Worm (Caenorhabditis elegans) whole organism, L1 larva: ENCODE results near the gene leo-1.
A peak's percentile ranks its signal among the peaks of the same experiment; 100 is the strongest.

Experiments used
- Y116A8C.19 ChIP-seq: sonication (generic microtip); optimal IDR thresholded peaks from 2 replicates; lab custom pipeline; 2016; ENCODE audit warnings: missing compliant biosample characterization, missing genetic modification characterization, borderline replicate concordance
- alr-1 ChIP-seq: fragments of 200-800 bp; sonication (Bioruptor generic); optimal IDR thresholded peaks from 2 replicates; lab custom pipeline; 2018; ENCODE audit warnings: borderline replicate concordance, mild to moderate bottlenecking, missing genetic modification characterization, missing compliant biosample characterization
- ama-1 ChIP-seq: fragments of 150-350 bp; optimal IDR thresholded peaks from 2 replicates; lab custom pipeline; 2014
- ceh-90 ChIP-seq: sonication (generic microtip); optimal IDR thresholded peaks from 2 replicates; lab custom pipeline; 2016; ENCODE audit warnings: missing genetic modification characterization, missing compliant biosample characterization
- dpl-1 ChIP-seq, 3 experiments: fragments of 150-350 bp in 2 of 3; sonication (generic microtip) in 1 of 3; optimal IDR thresholded peaks; 2 replicates each; lab custom pipeline; 2014 to 2017; ENCODE audit warnings: missing biosample characterization in 3 of 3, missing genetic modification characterization in 3 of 3, missing genetic modification reagents in 3 of 3
- dsc-1 ChIP-seq: sonication (generic microtip); optimal IDR thresholded peaks from 2 replicates; lab custom pipeline; 2016; ENCODE audit warnings: mild to moderate bottlenecking, missing genetic modification characterization, missing compliant biosample characterization
- efl-1 ChIP-seq, 4 experiments: fragments of 150-350 bp; optimal IDR thresholded peaks in 3 of 4; peaks in 1 of 4; 1 replicate in 1 of 4; 2 replicates in 3 of 4; lab custom pipeline; 2014; ENCODE audit warnings: missing biosample characterization in 2 of 4, missing genetic modification characterization in 2 of 4, missing genetic modification reagents in 2 of 4
- egl-13 ChIP-seq: sonication (generic microtip); optimal IDR thresholded peaks from 2 replicates; lab custom pipeline; 2016; ENCODE audit warnings: missing genotype, missing genetic modification reagents, missing genetic modification characterization, missing compliant biosample characterization
- elt-2 ChIP-seq: sonication (generic microtip); optimal IDR thresholded peaks from 2 replicates; lab custom pipeline; 2016; ENCODE audit warnings: missing genetic modification characterization, mild to moderate bottlenecking, inconsistent platforms, missing compliant biosample characterization, missing genetic modification reagents
- fkh-10 ChIP-seq: sonication (generic microtip); optimal IDR thresholded peaks from 2 replicates; lab custom pipeline; 2017; ENCODE audit warnings: missing biosample characterization, missing genetic modification reagents, missing genetic modification characterization
- fos-1 ChIP-seq: fragments of 150-350 bp; optimal IDR thresholded peaks from 2 replicates; lab custom pipeline; 2014; ENCODE audit warnings: missing biosample characterization, missing genetic modification characterization
- grh-1 ChIP-seq: fragments of 200-800 bp; sonication (Bioruptor generic); IDR thresholded peaks from 2 replicates; pipeline ENCODE4 v1.3.6; 2022; ENCODE audit warnings: missing genetic modification reagents, missing genetic modification characterization, missing compliant biosample characterization
- hlh-17 ChIP-seq: fragments of 200-800 bp; sonication (Bioruptor generic); optimal IDR thresholded peaks from 2 replicates; lab custom pipeline; 2018; ENCODE audit warnings: missing genetic modification characterization, mild to moderate bottlenecking, missing compliant biosample characterization, moderate library complexity, borderline replicate concordance
- irx-1 ChIP-seq: sonication (generic microtip); optimal IDR thresholded peaks from 2 replicates; lab custom pipeline; 2016; ENCODE audit warnings: missing genetic modification characterization, missing compliant biosample characterization
- isw-1 ChIP-seq: fragments of 200-800 bp; sonication (Bioruptor generic); IDR thresholded peaks from 2 replicates; pipeline ENCODE4 v1.3.6; 2022; ENCODE audit warnings: missing genetic modification characterization, missing compliant biosample characterization
- lir-3 ChIP-seq: sonication (generic microtip); optimal IDR thresholded peaks from 2 replicates; lab custom pipeline; 2016; ENCODE audit warnings: mild to moderate bottlenecking, missing genetic modification characterization, moderate library complexity, missing compliant biosample characterization; ENCODE audit not compliant: poor library complexity
- nhr-12 ChIP-seq: sonication (generic microtip); optimal IDR thresholded peaks from 2 replicates; lab custom pipeline; 2017; ENCODE audit warnings: missing biosample characterization, missing genetic modification characterization
- nhr-19 ChIP-seq: fragments of 200-800 bp; sonication (Bioruptor generic); conservative IDR thresholded peaks from 2 replicates; pipeline ENCODE4 v1.3.6; 2022; ENCODE audit warnings: missing genetic modification characterization, missing compliant biosample characterization
- nhr-20 ChIP-seq: sonication (generic microtip); optimal IDR thresholded peaks from 2 replicates; lab custom pipeline; 2016; ENCODE audit warnings: mild to moderate bottlenecking, missing genetic modification characterization, missing compliant biosample characterization
- nhr-47 ChIP-seq: sonication (generic microtip); optimal IDR thresholded peaks from 2 replicates; lab custom pipeline; 2016; ENCODE audit warnings: mild to moderate bottlenecking, missing genetic modification characterization, moderate library complexity, missing compliant biosample characterization
- nhr-71 ChIP-seq: sonication (generic microtip); optimal IDR thresholded peaks from 2 replicates; lab custom pipeline; 2016; ENCODE audit warnings: mild to moderate bottlenecking, missing genetic modification characterization, moderate library complexity, missing compliant biosample characterization
- nhr-76 ChIP-seq: sonication (generic microtip); optimal IDR thresholded peaks from 2 replicates; lab custom pipeline; 2017; ENCODE audit warnings: missing biosample characterization, missing genetic modification characterization
- nhr-77 ChIP-seq: fragments of 150-350 bp; optimal IDR thresholded peaks from 2 replicates; lab custom pipeline; 2014; ENCODE audit warnings: missing biosample characterization, missing genetic modification characterization
- nhr-85 ChIP-seq: sonication (generic microtip); peaks from one replicate; lab custom pipeline; 2016; ENCODE audit warnings: missing genetic modification characterization, inconsistent platforms, missing compliant biosample characterization
- nhr-90 ChIP-seq: sonication (generic microtip); optimal IDR thresholded peaks from 2 replicates; lab custom pipeline; 2016; ENCODE audit warnings: mild to moderate bottlenecking, missing genetic modification characterization, missing compliant biosample characterization; ENCODE audit not compliant: poor library complexity
- pax-3 ChIP-seq: fragments of 200-800 bp; sonication (Bioruptor generic); optimal IDR thresholded peaks from 2 replicates; lab custom pipeline; 2018; ENCODE audit warnings: mild to moderate bottlenecking, missing genetic modification characterization, moderate library complexity, missing compliant biosample characterization
- sptf-1 ChIP-seq: fragments of 150-350 bp; optimal IDR thresholded peaks from 2 replicates; lab custom pipeline; 2014; ENCODE audit warnings: missing biosample characterization, missing genetic modification characterization
- tbx-2 ChIP-seq: sonication (generic microtip); optimal IDR thresholded peaks from 2 replicates; lab custom pipeline; 2016; ENCODE audit warnings: missing genetic modification characterization, missing compliant biosample characterization
- tlp-1 ChIP-seq: fragments of 150-350 bp; optimal IDR thresholded peaks from 2 replicates; lab custom pipeline; 2014; ENCODE audit warnings: missing biosample characterization, missing genetic modification characterization
- unc-130 ChIP-seq: fragments of 150-350 bp; optimal IDR thresholded peaks from 2 replicates; lab custom pipeline; 2017; ENCODE audit warnings: missing biosample characterization, missing genetic modification characterization, inconsistent platforms
- unc-62 ChIP-seq: fragments of 150-350 bp; optimal IDR thresholded peaks from 2 replicates; lab custom pipeline; 2014; ENCODE audit warnings: missing biosample characterization, missing genetic modification reagents, missing genetic modification characterization
- unc-86 ChIP-seq: sonication (generic microtip); optimal IDR thresholded peaks from 2 replicates; lab custom pipeline; 2016; ENCODE audit warnings: missing genetic modification characterization, missing compliant biosample characterization
- unc-98 ChIP-seq: fragments of 200-800 bp; sonication (Bioruptor generic); IDR thresholded peaks from 2 replicates; pipeline ENCODE4 v1.3.6; 2022; ENCODE audit warnings: missing genetic modification characterization, missing compliant biosample characterization
- xbp-1 ChIP-seq: sonication (generic microtip); optimal IDR thresholded peaks from 2 replicates; lab custom pipeline; 2016; ENCODE audit warnings: missing genetic modification characterization, missing compliant biosample characterization
- zip-4 ChIP-seq: fragments of 200-800 bp; sonication (Bioruptor generic); optimal IDR thresholded peaks from 2 replicates; lab custom pipeline; 2018; ENCODE audit warnings: mild to moderate bottlenecking, missing genetic modification characterization, moderate library complexity, missing compliant biosample characterization

The leo-1 gene

ce11 chrIV:11310624-11311023 lies 18.5 kb downstream of the leo-1 start, which contains the start of gene znf-207 (continued):
- peak; percentile 33 for TF ChIP-seq nhr-71 (tag; lab: Kevin White, UChicago)
- TF ChIP-seq unc-86 (tag; lab: Kevin White, UChicago) = no peak
- no peak for TF ChIP-seq fos-1 (tag; lab: Kevin White, UChicago)
- TF ChIP-seq nhr-85 (tag; lab: Kevin White, UChicago) = peak; percentile 22
- TF ChIP-seq nhr-19 (GFP tag; lab: Robert Waterston, UW) = no peak
- no peak for TF ChIP-seq pax-3 (tag; lab: Kevin White, UChicago)
- TF ChIP-seq fkh-10 = peak; percentile 15
- TF ChIP-seq tlp-1 (tag; lab: Kevin White, UChicago) = no peak
- no peak for TF ChIP-seq isw-1 (GFP tag; lab: Robert Waterston, UW)
- TF ChIP-seq egl-13 (tag; lab: Kevin White, UChicago) = no peak
- TF ChIP-seq nhr-20 = peak; percentile 32
- peak; percentile 5 for TF ChIP-seq irx-1 (tag; lab: Kevin White, UChicago)
- peak; percentile 42 for TF ChIP-seq nhr-47
- TF ChIP-seq tbx-2 (tag; lab: Kevin White, UChicago) = peak; percentile 17
- TF ChIP-seq ceh-90 (tag; lab: Kevin White, UChicago) = no peak
- TF ChIP-seq hlh-17 (GFP tag; lab: Kevin White, UChicago) = no peak
- no peak for TF ChIP-seq alr-1 (tag; lab: Kevin White, UChicago)
- no peak for TF ChIP-seq unc-130 (tag; lab: Kevin White, UChicago)
- no peak for TF ChIP-seq unc-62 (GFP tag; lab: Kevin White, UChicago)
- peak; percentile 1 for TF ChIP-seq lir-3 (tag; lab: Kevin White, UChicago)
- TF ChIP-seq nhr-76 (tag; lab: Kevin White, UChicago) = no peak
- TF ChIP-seq nhr-90 (tag; lab: Kevin White, UChicago) = no peak
- peak in 2 of 3 experiments; percentile 16 to 41 for TF ChIP-seq dpl-1 (GFP tag; optimal IDR thresholded peaks at IDR 0.05; lab: Kevin White, UChicago)
- no peak for TF ChIP-seq nhr-12 (tag; lab: Kevin White, UChicago)

- TF ChIP-seq sptf-1 (tag; lab: Kevin White, UChicago) (no peak), isw-1 (GFP tag; lab: Robert Waterston, UW) (no peak), xbp-1 (tag; lab: Kevin White, UChicago) (no peak), nhr-71 (tag; lab: Kevin White, UChicago) (no peak), grh-1 (GFP tag; lab: Robert Waterston, UW) (no peak)
Observed at ce11 chrIV:11307770-11308169, 21.4 kb downstream of the leo-1 start.

- TF ChIP-seq efl-1 (optimal IDR thresholded peaks at IDR 0.05; lab: Kevin White, UChicago) = no peak
- peak in 1 of 2 experiments; percentile 19 for TF ChIP-seq efl-1 (GFP tag; optimal IDR thresholded peaks at IDR 0.05 in 1 of 2; lab: Kevin White, UChicago)
- no peak for TF ChIP-seq Y116A8C.19
- peak; percentile 42 for TF ChIP-seq elt-2 (tag; lab: Kevin White, UChicago)
Observed at ce11 chrIV:11306548-11306947, 22.6 kb downstream of the leo-1 start, which contains the start of gene B0035.13. B0035.13 (minus strand) TSS chrIV:11306720.

ce11 chrIV:11304970-11305369 lies 24.2 kb downstream of the leo-1 start:
- TF ChIP-seq unc-130 (tag; lab: Kevin White, UChicago) = no peak
- no peak for TF ChIP-seq efl-1 (optimal IDR thresholded peaks at IDR 0.05; lab: Kevin White, UChicago)
- TF ChIP-seq efl-1 (GFP tag; optimal IDR thresholded peaks at IDR 0.05 in 1 of 2; lab: Kevin White, UChicago) = peak in 1 of 2 experiments; percentile 67
- TF ChIP-seq unc-98 (GFP tag; lab: Robert Waterston, UW) = no peak
- TF ChIP-seq zip-4 (GFP tag; lab: Kevin White, UChicago) = no peak
- no peak for TF ChIP-seq ama-1 (lab: Kevin White, UChicago)
- peak; percentile 55 for TF ChIP-seq dsc-1 (tag; lab: Kevin White, UChicago)
- no peak for TF ChIP-seq nhr-77 (tag; lab: Kevin White, UChicago)
